Worm (Caenorhabditis elegans) whole organism, mixed stage, embryonic: Measurements from ENCODE around the gene nas-10.

Experiments
- blmp-1 ChIP-seq: fragments of 150-350 bp; optimal IDR thresholded peaks from 2 replicates; lab custom pipeline; 2014; ENCODE audit warnings: missing biosample characterization, missing genetic modification characterization
- ces-1 ChIP-seq: fragments of 150-350 bp; optimal IDR thresholded peaks from 2 replicates; lab custom pipeline; 2014; ENCODE audit warnings: missing biosample characterization, missing genetic modification reagents, missing genetic modification characterization
- lin-13 ChIP-seq: fragments of 150-350 bp; optimal IDR thresholded peaks from 2 replicates; lab custom pipeline; 2014; ENCODE audit warnings: missing biosample characterization, missing genetic modification characterization
- nhr-28 ChIP-seq: fragments of 150-350 bp; optimal IDR thresholded peaks from 2 replicates; lab custom pipeline; 2014; ENCODE audit warnings: missing biosample characterization, missing genetic modification characterization
- snpc-4 ChIP-seq: fragments of 150-350 bp; optimal IDR thresholded peaks from 2 replicates; lab custom pipeline; 2014; ENCODE audit warnings: missing biosample characterization, missing genetic modification characterization
- unc-39 ChIP-seq: fragments of 150-350 bp; optimal IDR thresholded peaks from 2 replicates; lab custom pipeline; 2014; ENCODE audit warnings: missing biosample characterization, missing genetic modification characterization

DNA sequence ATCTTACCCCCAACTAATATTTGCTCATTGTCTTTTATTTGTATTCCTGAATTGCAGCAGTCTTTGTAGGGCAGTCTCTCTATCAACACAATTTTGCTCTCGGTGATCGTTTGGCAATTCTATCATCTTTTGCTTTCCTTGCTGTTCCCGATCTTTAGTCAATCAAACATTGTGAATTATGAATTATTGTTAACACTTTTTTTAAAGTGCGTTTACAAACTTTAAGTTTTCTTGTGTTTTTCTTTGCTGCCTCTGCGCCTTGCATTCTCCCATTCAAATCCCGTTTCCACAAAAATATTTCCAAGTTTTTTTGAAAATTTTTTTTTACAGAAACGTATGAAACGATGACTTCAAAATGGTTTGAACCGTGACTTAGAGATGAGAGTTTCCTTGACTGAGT, 18.7 kb upstream of the nas-10 start, which contains the start of gene ver-4:
- no peak for TF ChIP-seq lin-13 (tag; lab: Kevin White, UChicago)
- no peak for TF ChIP-seq ces-1 (GFP tag; lab: Kevin White, UChicago)
- TF ChIP-seq blmp-1 (tag; lab: Kevin White, UChicago): no peak
- TF ChIP-seq unc-39 (tag; lab: Kevin White, UChicago): no peak
- TF ChIP-seq nhr-28: no peak
- no peak for TF ChIP-seq snpc-4 (tag; lab: Kevin White, UChicago)
